Worm (Caenorhabditis elegans) whole organism, L1 larva: ENCODE results near the gene dct-15.

Experiments
- ama-1 ChIP-seq: fragments of 150-350 bp; optimal IDR thresholded peaks from 2 replicates; lab custom pipeline; 2014
- elt-3 ChIP-seq, 6 experiments: fragments of 150-350 bp in 1 of 6; sonication (generic microtip); optimal IDR thresholded peaks; 2 replicates each; lab custom pipeline; 2017 to 2018; ENCODE audit warnings: missing biosample characterization in 6 of 6, missing genetic modification characterization in 6 of 6, inconsistent platforms in 1 of 6
- fos-1 ChIP-seq: fragments of 150-350 bp; optimal IDR thresholded peaks from 2 replicates; lab custom pipeline; 2014; ENCODE audit warnings: missing biosample characterization, missing genetic modification characterization
- lin-14 ChIP-seq: fragments of 200-800 bp; sonication (Bioruptor generic); optimal IDR thresholded peaks from 2 replicates; lab custom pipeline; 2018; ENCODE audit warnings: mild to moderate bottlenecking, missing genetic modification characterization, moderate library complexity, missing compliant biosample characterization
- snpc-4 ChIP-seq: fragments of 150-350 bp; optimal IDR thresholded peaks from 2 replicates; lab custom pipeline; 2014; ENCODE audit warnings: missing biosample characterization, missing genetic modification characterization
- unc-130 ChIP-seq: fragments of 150-350 bp; optimal IDR thresholded peaks from 2 replicates; lab custom pipeline; 2017; ENCODE audit warnings: missing biosample characterization, missing genetic modification characterization, inconsistent platforms

- no peak for TF ChIP-seq ama-1
- TF ChIP-seq lin-14 (GFP tag; lab: Kevin White, UChicago) = no peak
- TF ChIP-seq elt-3 (tag; optimal IDR thresholded peaks at IDR 0.05; lab: Kevin White, UChicago) = no peak
- TF ChIP-seq fos-1 = no peak
- TF ChIP-seq snpc-4 (tag; lab: Kevin White, UChicago) = no peak
- TF ChIP-seq unc-130 (tag; lab: Kevin White, UChicago) = no peak
Measured at ce11 chrIV:9772096-9772720, 38.3 kb downstream of the dct-15 start, which contains the start of gene cav-1.
